Fruit fly (Drosophila melanogaster): ENCODE measurements around the gene Tep3.

dm6 chr2L:7703534-7703933 lies 929 bp downstream of the Tep3 start:
- TF ChIP-seq Met (GFP tag; optimal IDR thresholded peaks at IDR 0.05) (peak; percentile 72), vri (GFP tag; optimal IDR thresholded peaks at IDR 0.05) (peak; percentile 75), esn (GFP tag; optimal IDR thresholded peaks at IDR 0.05) (peak; percentile 87), Blimp-1 (GFP tag; optimal IDR thresholded peaks at IDR 0.05) (peak; percentile 31), CG6792 (GFP tag; optimal IDR thresholded peaks at IDR 0.05) (peak; percentile 85)

All from whole organism, prepupa.